In genomic region chr3R:28561320-28561831, dm6 we compare ENCODE assay signal across 2 fruit fly cellular contexts.
TF ChIP-seq lines count a peak whose summit lies in the region.

No protein-coding gene starts in this region.

- no peak for TF ChIP-seq CTCF in whole organism, embryonic (GFP tag; optimal IDR thresholded peaks at IDR 0.05; lab: Kevin White, UChicago)

TF ChIP-seq in whole organism, embryonic, 481 proteins besides CTCF, POLR2A, EP300 and RAD21 (continues in another document):
- TF ChIP-seq ems (GFP tag; optimal IDR thresholded peaks at IDR 0.05; lab: Kevin White, UChicago) (no peak), CG34376 (GFP tag; optimal IDR thresholded peaks at IDR 0.05; lab: Kevin White, UChicago) (no peak), kah (GFP tag; optimal IDR thresholded peaks at IDR 0.05; lab: Kevin White, UChicago) (no peak), grn (GFP tag; optimal IDR thresholded peaks at IDR 0.05; lab: Kevin White, UChicago) (no peak), z (GFP tag; IDR thresholded peaks at IDR 0.05; lab: Robert Waterston, UW) (no peak), Dek (tag; optimal IDR thresholded peaks at IDR 0.05; lab: Kevin White, UChicago) (no peak), pros (GFP tag; optimal IDR thresholded peaks at IDR 0.05; lab: Kevin White, UChicago) (peak; percentile 60), CG14014 (GFP tag; IDR thresholded peaks at IDR 0.05; lab: Robert Waterston, UW) (no peak), Hmr (GFP tag; optimal IDR thresholded peaks at IDR 0.05; lab: Kevin White, UChicago) (no peak), CG10366 (GFP tag; IDR thresholded peaks at IDR 0.05; lab: Robert Waterston, UW) (no peak), tin (GFP tag; optimal IDR thresholded peaks at IDR 0.05; lab: Kevin White, UChicago) (no peak), HmgD (GFP tag; optimal IDR thresholded peaks at IDR 0.05; lab: Kevin White, UChicago) (no peak), cg (GFP tag; optimal IDR thresholded peaks at IDR 0.05; lab: Kevin White, UChicago) (peak; percentile 51), BtbVII (GFP tag; optimal IDR thresholded peaks at IDR 0.05; lab: Kevin White, UChicago) (no peak), Nf-YC (tag; optimal IDR thresholded peaks at IDR 0.05; lab: Kevin White, UChicago) (peak; percentile 65), usp (GFP tag; optimal IDR thresholded peaks at IDR 0.05; lab: Kevin White, UChicago) (no peak), her (GFP tag; optimal IDR thresholded peaks at IDR 0.05; lab: Kevin White, UChicago) (no peak), pho (GFP tag; optimal IDR thresholded peaks at IDR 0.05; lab: Kevin White, UChicago) (no peak), nau (GFP tag; optimal IDR thresholded peaks at IDR 0.05; lab: Kevin White, UChicago) (no peak), seq (GFP tag; IDR thresholded peaks at IDR 0.05; lab: Robert Waterston, UW) (peak; percentile 41; the same call in 1 of the 2 replicates), tio (GFP tag; optimal IDR thresholded peaks at IDR 0.05; lab: Kevin White, UChicago) (no peak), tap (tag; optimal IDR thresholded peaks at IDR 0.05; lab: Kevin White, UChicago) (no peak), CG32532 (GFP tag; IDR thresholded peaks at IDR 0.05; lab: Robert Waterston, UW) (no peak), phol (tag; optimal IDR thresholded peaks at IDR 0.05; lab: Kevin White, UChicago) (peak; percentile 23), CG7987 (GFP tag; optimal IDR thresholded peaks at IDR 0.05; lab: Kevin White, UChicago) (no peak), H2.0 (GFP tag; IDR thresholded peaks at IDR 0.05; lab: Robert Waterston, UW) (no peak), CG2712 (tag; optimal IDR thresholded peaks at IDR 0.05; lab: Kevin White, UChicago) (no peak), CG6854 (GFP tag; optimal IDR thresholded peaks at IDR 0.05; lab: Kevin White, UChicago) (no peak), CG4282 (GFP tag; optimal IDR thresholded peaks at IDR 0.05; lab: Kevin White, UChicago) (no peak), fd64A (GFP tag; optimal IDR thresholded peaks at IDR 0.05; lab: Kevin White, UChicago) (no peak), Nf-YB (GFP tag; optimal IDR thresholded peaks at IDR 0.05; lab: Kevin White, UChicago) (peak; percentile 57), CG31388 (GFP tag; optimal IDR thresholded peaks at IDR 0.05; lab: Kevin White, UChicago) (no peak), gsb (GFP tag; IDR thresholded peaks at IDR 0.05; lab: Robert Waterston, UW) (no peak), CG14050 (GFP tag; IDR thresholded peaks at IDR 0.05; lab: Robert Waterston, UW) (no peak), jing (GFP tag; optimal IDR thresholded peaks at IDR 0.05; lab: Kevin White, UChicago) (no peak), mirr (GFP tag; optimal IDR thresholded peaks at IDR 0.05; lab: Kevin White, UChicago) (no peak), cas (GFP tag; IDR thresholded peaks at IDR 0.05; lab: Robert Waterston, UW) (no peak), BEAF-32 (GFP tag; optimal IDR thresholded peaks at IDR 0.05; lab: Kevin White, UChicago) (no peak), CG9215 (GFP tag; IDR thresholded peaks at IDR 0.05; lab: Robert Waterston, UW) (no peak), Sry-δ (GFP tag; optimal IDR thresholded peaks at IDR 0.05; lab: Kevin White, UChicago) (no peak), HLH3B (GFP tag; IDR thresholded peaks at IDR 0.05; lab: Robert Waterston, UW) (no peak), CG2116 (GFP tag; optimal IDR thresholded peaks at IDR 0.05; lab: Kevin White, UChicago) (no peak), eve (GFP tag; optimal IDR thresholded peaks at IDR 0.05; lab: Kevin White, UChicago) (no peak), dpn (GFP tag; optimal IDR thresholded peaks at IDR 0.05; lab: Kevin White, UChicago) (no peak), Lpt (GFP tag; optimal IDR thresholded peaks at IDR 0.05; lab: Kevin White, UChicago) (no peak), Usf (GFP tag; optimal IDR thresholded peaks at IDR 0.05; lab: Kevin White, UChicago) (no peak), Gsc (GFP tag; IDR thresholded peaks at IDR 0.05; lab: Robert Waterston, UW) (no peak), CG1529 (GFP tag; optimal IDR thresholded peaks at IDR 0.05; lab: Kevin White, UChicago) (no peak), CG8388 (GFP tag; optimal IDR thresholded peaks at IDR 0.05; lab: Kevin White, UChicago) (no peak)

TF ChIP-seq in whole organism, prepupa, 60 proteins besides CTCF, POLR2A, EP300 and RAD21:
- no peak for TF ChIP-seq CG8119 (GFP tag; IDR thresholded peaks at IDR 0.05; lab: Robert Waterston, UW)
- TF ChIP-seq fkh (GFP tag; optimal IDR thresholded peaks at IDR 0.05; lab: Kevin White, UChicago), result peak; percentile 63
